Fruit fly (Drosophila melanogaster) whole organism, embryonic: ENCODE data around the gene miple2.
A peak's percentile ranks its signal among the peaks of the same experiment; 100 is the strongest.

ENCODE experiments used
- BEAF-32 ChIP-seq: fragments of 200-800 bp; sonication (Bioruptor generic); optimal IDR thresholded peaks from 3 replicates; lab custom pipeline; 2017; ENCODE audit warnings: missing biosample characterization, missing genetic modification characterization, mild to moderate bottlenecking, moderate library complexity, missing genetic modification reagents
- Bgb ChIP-seq: fragments of 200-800 bp; sonication (Bioruptor generic); IDR thresholded peaks from 2 replicates; pipeline ENCODE4 v1.3.6; 2022; ENCODE audit warnings: missing biosample characterization, missing genetic modification characterization; ENCODE audit not compliant: partially characterized antibody
- C15 ChIP-seq: fragments of 200-800 bp; sonication (Bioruptor generic); IDR thresholded peaks from 3 replicates; pipeline ENCODE4 v1.3.6; 2022; ENCODE audit warnings: missing biosample characterization, missing genetic modification characterization
- CG14710 ChIP-seq: fragments of 200-800 bp; sonication (Bioruptor generic); optimal IDR thresholded peaks from 3 replicates; lab custom pipeline; 2019; ENCODE audit warnings: missing biosample characterization, mild to moderate bottlenecking, missing genetic modification characterization, moderate library complexity
- CG17361 ChIP-seq: fragments of 200-800 bp; sonication (Bioruptor generic); IDR thresholded peaks from 3 replicates; pipeline ENCODE4 v1.3.6; 2022; ENCODE audit warnings: missing biosample characterization, missing genetic modification characterization
- CG18764 ChIP-seq: fragments of 200-800 bp; sonication (Bioruptor generic); optimal IDR thresholded peaks from 3 replicates; lab custom pipeline; 2016; ENCODE audit warnings: missing biosample characterization, missing genetic modification characterization
- CG2116 ChIP-seq: fragments of 200-800 bp; sonication (Bioruptor generic); optimal IDR thresholded peaks from 3 replicates; lab custom pipeline; 2018; ENCODE audit warnings: missing biosample characterization, mild to moderate bottlenecking, missing genetic modification characterization
- CG2678 ChIP-seq: fragments of 200-800 bp; sonication (Bioruptor generic); optimal IDR thresholded peaks from 3 replicates; lab custom pipeline; 2019; ENCODE audit warnings: missing biosample characterization, mild to moderate bottlenecking, missing genetic modification characterization, moderate library complexity
- CG30403 ChIP-seq: fragments of 200-800 bp; sonication (Bioruptor generic); optimal IDR thresholded peaks from 3 replicates; lab custom pipeline; 2016; ENCODE audit warnings: missing biosample characterization, missing genetic modification characterization
- CG31365 ChIP-seq: fragments of 200-800 bp; sonication (Bioruptor generic); optimal IDR thresholded peaks from 2 replicates; lab custom pipeline; 2018; ENCODE audit warnings: missing biosample characterization, mild to moderate bottlenecking, missing genetic modification characterization
- CG34376 ChIP-seq: fragments of 200-800 bp; sonication (Bioruptor generic); optimal IDR thresholded peaks from 2 replicates; lab custom pipeline; 2018; ENCODE audit warnings: missing biosample characterization, mild to moderate bottlenecking, missing genetic modification characterization
- CG3838 ChIP-seq: fragments of 200-800 bp; sonication (Bioruptor generic); optimal IDR thresholded peaks from 3 replicates; lab custom pipeline; 2016; ENCODE audit warnings: missing biosample characterization, missing genetic modification characterization
- CG5245 ChIP-seq: fragments of 200-800 bp; sonication (Bioruptor generic); optimal IDR thresholded peaks from 3 replicates; lab custom pipeline; 2016; ENCODE audit warnings: missing biosample characterization, missing genetic modification characterization
- CG6254 ChIP-seq: fragments of 200-800 bp; sonication (Bioruptor generic); optimal IDR thresholded peaks from 3 replicates; lab custom pipeline; 2017; ENCODE audit warnings: mild to moderate bottlenecking, missing biosample characterization, missing genetic modification reagents, missing genetic modification characterization
- CG6654 ChIP-seq: fragments of 200-800 bp; sonication (Bioruptor generic); optimal IDR thresholded peaks from 2 replicates; lab custom pipeline; 2017; ENCODE audit warnings: missing biosample characterization, mild to moderate bottlenecking, missing genetic modification characterization
- CG7839 ChIP-seq: fragments of 200-800 bp; sonication (Bioruptor generic); optimal IDR thresholded peaks from 3 replicates; lab custom pipeline; 2018; ENCODE audit warnings: missing biosample characterization, mild to moderate bottlenecking, missing genetic modification characterization, moderate library complexity
- CG7928 ChIP-seq: fragments of 200-800 bp; sonication (Bioruptor generic); optimal IDR thresholded peaks from 2 replicates; lab custom pipeline; 2017; ENCODE audit warnings: missing biosample characterization, mild to moderate bottlenecking, missing genetic modification characterization
- CG8478 ChIP-seq: fragments of >200 bp; optimal IDR thresholded peaks from 2 replicates; lab custom pipeline; 2018
- CG9817 ChIP-seq: fragments of 200-800 bp; sonication (Bioruptor generic); optimal IDR thresholded peaks from 2 replicates; lab custom pipeline; 2018; ENCODE audit warnings: missing biosample characterization, mild to moderate bottlenecking, missing genetic modification characterization, moderate library complexity
- Dad ChIP-seq: fragments of 200-800 bp; sonication (Bioruptor generic); optimal IDR thresholded peaks from 3 replicates; lab custom pipeline; 2016; ENCODE audit warnings: missing biosample characterization, missing genetic modification characterization
- Hey ChIP-seq: fragments of 200-800 bp; sonication (Bioruptor generic); optimal IDR thresholded peaks from 3 replicates; lab custom pipeline; 2018; ENCODE audit warnings: missing biosample characterization, mild to moderate bottlenecking, missing genetic modification characterization
- Hr39 ChIP-seq: fragments of >200 bp; optimal IDR thresholded peaks from 2 replicates; lab custom pipeline; 2017
- Jarid2 ChIP-seq: fragments of 200-800 bp; sonication (Bioruptor generic); optimal IDR thresholded peaks from 3 replicates; lab custom pipeline; 2017; ENCODE audit warnings: mild to moderate bottlenecking, missing biosample characterization, missing genetic modification reagents, missing genetic modification characterization
- Mes4 ChIP-seq: fragments of 200-800 bp; sonication (Bioruptor generic); optimal IDR thresholded peaks from 2 replicates; lab custom pipeline; 2016; ENCODE audit warnings: missing biosample characterization, missing genetic modification characterization
- Mrtf ChIP-seq: fragments of 200-800 bp; sonication (Bioruptor generic); IDR thresholded peaks from 3 replicates; pipeline ENCODE4 v1.3.6; 2022; ENCODE audit warnings: missing biosample characterization, missing genetic modification characterization
- Myb ChIP-seq: fragments of 200-800 bp; sonication (Bioruptor generic); optimal IDR thresholded peaks from 2 replicates; lab custom pipeline; 2016; ENCODE audit warnings: missing biosample characterization, missing genetic modification characterization
- PHDP ChIP-seq: fragments of 200-800 bp; sonication (Bioruptor generic); optimal IDR thresholded peaks from 3 replicates; lab custom pipeline; 2018; ENCODE audit warnings: missing biosample characterization, mild to moderate bottlenecking, missing genetic modification characterization, moderate library complexity
- Pdp1 ChIP-seq, 2 experiments: fragments of 200-800 bp; sonication (Bioruptor generic); optimal IDR thresholded peaks; 3 replicates each; lab custom pipeline; 2016; ENCODE audit warnings: missing biosample characterization in 2 of 2, missing genetic modification characterization in 2 of 2, mild to moderate bottlenecking in 1 of 2, moderate library complexity in 1 of 2
- Sox100B ChIP-seq: fragments of 200-800 bp; sonication (Bioruptor generic); optimal IDR thresholded peaks from 3 replicates; lab custom pipeline; 2018; ENCODE audit warnings: missing biosample characterization, mild to moderate bottlenecking, missing genetic modification characterization
- Xbp1 ChIP-seq: fragments of 200-800 bp; sonication (Bioruptor generic); optimal IDR thresholded peaks from 3 replicates; lab custom pipeline; 2016; ENCODE audit warnings: missing biosample characterization, mild to moderate bottlenecking, missing genetic modification characterization
- ash1 ChIP-seq: fragments of 200-800 bp; sonication (Bioruptor generic); optimal IDR thresholded peaks from 2 replicates; lab custom pipeline; 2018; ENCODE audit warnings: missing biosample characterization, mild to moderate bottlenecking, missing genetic modification characterization
- cad ChIP-seq: fragments of >200 bp; optimal IDR thresholded peaks from 2 replicates; lab custom pipeline; 2017; ENCODE audit warnings: missing biosample characterization, missing genetic modification characterization
- cas ChIP-seq: fragments of 200-800 bp; sonication (Bioruptor generic); IDR thresholded peaks from 2 replicates; pipeline ENCODE4 v1.3.6; 2022; ENCODE audit warnings: missing biosample characterization, missing genetic modification characterization
- chif ChIP-seq, 2 experiments: fragments of 200-800 bp; sonication (Bioruptor generic); optimal IDR thresholded peaks; 3 replicates each; lab custom pipeline; 2016; ENCODE audit warnings: missing biosample characterization in 2 of 2, missing genetic modification characterization in 2 of 2
- dati ChIP-seq: fragments of 200-800 bp; sonication (Bioruptor generic); IDR thresholded peaks from 2 replicates; pipeline ENCODE4 v1.3.6; 2022; ENCODE audit warnings: missing biosample characterization, missing genetic modification characterization
- gem ChIP-seq: fragments of 200-800 bp; sonication (Bioruptor generic); optimal IDR thresholded peaks from 2 replicates; lab custom pipeline; 2019; ENCODE audit warnings: missing biosample characterization, mild to moderate bottlenecking, missing genetic modification characterization, moderate library complexity
- hbn ChIP-seq: fragments of 200-800 bp; sonication (Bioruptor generic); IDR thresholded peaks from 2 replicates; pipeline ENCODE4 v1.3.6; 2022; ENCODE audit warnings: missing biosample characterization, missing genetic modification characterization; ENCODE audit not compliant: partially characterized antibody
- lbe ChIP-seq: fragments of 200-800 bp; sonication (Bioruptor generic); optimal IDR thresholded peaks from 2 replicates; lab custom pipeline; 2016; ENCODE audit warnings: missing biosample characterization, mild to moderate bottlenecking, missing genetic modification characterization
- lov ChIP-seq, 2 experiments: fragments of 200-800 bp in 1 of 2; fragments of >200 bp in 1 of 2; sonication (Bioruptor generic) in 1 of 2; IDR thresholded peaks in 1 of 2; optimal IDR thresholded peaks in 1 of 2; 2 replicates in 1 of 2; 3 replicates in 1 of 2; pipeline versions ENCODE4 v1.3.6 to Lab custom; 2017 to 2022; ENCODE audit warnings: missing biosample characterization in 1 of 2, missing genetic modification characterization in 1 of 2
- nau ChIP-seq: fragments of 200-800 bp; sonication (Bioruptor generic); optimal IDR thresholded peaks from 3 replicates; lab custom pipeline; 2017; ENCODE audit warnings: missing biosample characterization, mild to moderate bottlenecking, missing genetic modification characterization, missing genetic modification reagents
- nmo ChIP-seq: fragments of 200-800 bp; sonication (Bioruptor generic); optimal IDR thresholded peaks from 2 replicates; lab custom pipeline; 2018; ENCODE audit warnings: missing biosample characterization, mild to moderate bottlenecking, missing genetic modification characterization, moderate library complexity
- prd ChIP-seq, 3 experiments: fragments of >200 bp in 2 of 3; fragments of 200-800 bp in 1 of 3; sonication (Bioruptor generic) in 1 of 3; optimal IDR thresholded peaks in 2 of 3; IDR thresholded peaks in 1 of 3; 2 replicates in 2 of 3; 3 replicates in 1 of 3; pipeline versions ENCODE4 v1.3.6 to Lab custom; 2017 to 2022; ENCODE audit warnings: missing biosample characterization in 1 of 3, missing genetic modification characterization in 1 of 3
- pum ChIP-seq: fragments of 200-800 bp; sonication (Bioruptor generic); optimal IDR thresholded peaks from 2 replicates; lab custom pipeline; 2016; ENCODE audit warnings: missing biosample characterization, missing genetic modification characterization
- ranshi ChIP-seq: fragments of 200-800 bp; sonication (Bioruptor generic); IDR thresholded peaks from 2 replicates; pipeline ENCODE4 v1.3.6; 2022; ENCODE audit warnings: missing biosample characterization, missing genetic modification characterization
- scrt ChIP-seq: fragments of 200-800 bp; sonication (Bioruptor generic); optimal IDR thresholded peaks from 2 replicates; lab custom pipeline; 2018; ENCODE audit warnings: missing biosample characterization, mild to moderate bottlenecking, missing genetic modification characterization, moderate library complexity
- slbo ChIP-seq: fragments of 200-800 bp; sonication (Bioruptor generic); IDR thresholded peaks from 2 replicates; pipeline ENCODE4 v1.3.6; 2022; ENCODE audit warnings: missing biosample characterization, missing genetic modification characterization
- trem ChIP-seq: fragments of 200-800 bp; optimal IDR thresholded peaks from 3 replicates; lab custom pipeline; 2019; ENCODE audit warnings: missing biosample characterization, mild to moderate bottlenecking, missing genetic modification characterization, moderate library complexity
- vnd ChIP-seq: fragments of 200-800 bp; sonication (Bioruptor generic); IDR thresholded peaks from 3 replicates; pipeline ENCODE4 v1.3.6; 2022; ENCODE audit warnings: missing biosample characterization, missing genetic modification characterization; ENCODE audit not compliant: partially characterized antibody
- zen ChIP-seq: fragments of 200-800 bp; sonication (Bioruptor generic); optimal IDR thresholded peaks from 3 replicates; lab custom pipeline; 2018; ENCODE audit warnings: missing biosample characterization, mild to moderate bottlenecking, missing genetic modification characterization, moderate library complexity
- zfh1 ChIP-seq: fragments of 200-800 bp; sonication (Bioruptor generic); IDR thresholded peaks from 3 replicates; pipeline ENCODE4 v1.3.6; 2022; ENCODE audit warnings: missing biosample characterization, missing genetic modification characterization

The miple2 gene

dm6 chr3L:294841-295408 lies 23.9 kb downstream of the miple2 start (continued):
- TF ChIP-seq scrt (GFP tag; lab: Kevin White, UChicago): no peak
- TF ChIP-seq hbn (GFP tag; lab: Robert Waterston, UW): no peak
- TF ChIP-seq CG8478 (lab: Kevin White, UChicago): no peak
- TF ChIP-seq CG34376 (GFP tag; lab: Kevin White, UChicago): no peak
- TF ChIP-seq nau (GFP tag; lab: Kevin White, UChicago): no peak
- TF ChIP-seq CG2678 (tag; lab: Kevin White, UChicago): peak; percentile 47
- TF ChIP-seq Myb (GFP tag; lab: Kevin White, UChicago): no peak
- TF ChIP-seq trem: peak; percentile 36
- no peak for TF ChIP-seq zfh1
- TF ChIP-seq cad (GFP tag; lab: Kevin White, UChicago): no peak
- no peak for TF ChIP-seq CG7839
- peak; percentile 32 to 54 for TF ChIP-seq chif (GFP tag; optimal IDR thresholded peaks at IDR 0.05; lab: Kevin White, UChicago)
- no peak for TF ChIP-seq slbo
- TF ChIP-seq vnd (GFP tag; lab: Robert Waterston, UW): no peak
- no peak for TF ChIP-seq zen (tag; lab: Kevin White, UChicago)
- TF ChIP-seq prd (optimal IDR thresholded peaks at IDR 0.05; lab: Kevin White, UChicago): no peak
- TF ChIP-seq prd (GFP tag; IDR thresholded peaks at IDR 0.05; lab: Robert Waterston, UW): 0 out of 3 replicates have a peak, but pooled peaks have one; percentile 20
- no peak for TF ChIP-seq Sox100B (GFP tag; lab: Kevin White, UChicago)
- TF ChIP-seq Hr39 (lab: Kevin White, UChicago): no peak
- no peak for TF ChIP-seq CG31365 (tag; lab: Kevin White, UChicago)
- TF ChIP-seq lov (optimal IDR thresholded peaks at IDR 0.05; lab: Kevin White, UChicago): no peak
- no peak for TF ChIP-seq lov (GFP tag; IDR thresholded peaks at IDR 0.05; lab: Robert Waterston, UW)
- no peak for TF ChIP-seq Mrtf (GFP tag; lab: Robert Waterston, UW)
- peak; percentile 3 for TF ChIP-seq CG18764 (GFP tag; lab: Kevin White, UChicago)
- TF ChIP-seq pum (GFP tag; lab: Kevin White, UChicago): peak; percentile 8
- TF ChIP-seq ash1 (GFP tag; lab: Kevin White, UChicago): no peak
- no peak for TF ChIP-seq Mes4 (GFP tag; lab: Kevin White, UChicago)
- TF ChIP-seq PHDP: peak; percentile 15
- TF ChIP-seq CG6254 (GFP tag; lab: Kevin White, UChicago): peak; percentile 21
- TF ChIP-seq CG30403 (GFP tag; lab: Kevin White, UChicago): no peak
- TF ChIP-seq Jarid2: no peak
- no peak for TF ChIP-seq CG9817 (tag; lab: Kevin White, UChicago)
- TF ChIP-seq dati (GFP tag; lab: Robert Waterston, UW): no peak
- TF ChIP-seq CG7928 (GFP tag; lab: Kevin White, UChicago): no peak
- no peak for TF ChIP-seq BEAF-32 (GFP tag; lab: Kevin White, UChicago)
- TF ChIP-seq CG6654: no peak
- peak; percentile 22 for TF ChIP-seq CG5245 (GFP tag; lab: Kevin White, UChicago)
- no peak for TF ChIP-seq ranshi
- no peak for TF ChIP-seq cas
- peak in 1 of 2 experiments; percentile 31 for TF ChIP-seq Pdp1 (GFP tag; optimal IDR thresholded peaks at IDR 0.05; lab: Kevin White, UChicago)
- TF ChIP-seq gem (tag; lab: Kevin White, UChicago): peak; percentile 66
- no peak for TF ChIP-seq CG3838
- no peak for TF ChIP-seq Bgb (GFP tag; lab: Robert Waterston, UW)
- TF ChIP-seq Xbp1 (GFP tag; lab: Kevin White, UChicago): peak; percentile 16
- peak; percentile 71 for TF ChIP-seq nmo (GFP tag; lab: Kevin White, UChicago)
- TF ChIP-seq CG14710: peak; percentile 70
- TF ChIP-seq Dad (GFP tag; lab: Kevin White, UChicago): no peak
- no peak for TF ChIP-seq lbe (GFP tag; lab: Kevin White, UChicago)
- no peak for TF ChIP-seq CG2116 (GFP tag; lab: Kevin White, UChicago)
- TF ChIP-seq CG17361 (GFP tag; lab: Robert Waterston, UW): peak; percentile 64
- no peak for TF ChIP-seq C15 (GFP tag; lab: Robert Waterston, UW)
- TF ChIP-seq Hey: no peak
